Fruit fly (Drosophila melanogaster) whole organism, adult: Measurements from ENCODE around the gene CG15152.
A peak's percentile ranks its signal among the peaks of the same experiment; 100 is the strongest.

ENCODE experiments used
- CG11617 ChIP-seq: fragments of 200-800 bp; sonication (Bioruptor generic); optimal IDR thresholded peaks from 2 replicates; lab custom pipeline; 2017; ENCODE audit warnings: mild to moderate bottlenecking, missing biosample characterization, missing genetic modification reagents, missing genetic modification characterization
- CG12768 ChIP-seq: fragments of 200-800 bp; sonication (Bioruptor generic); optimal IDR thresholded peaks from 2 replicates; lab custom pipeline; 2017; ENCODE audit warnings: missing biosample characterization, missing genetic modification characterization, mild to moderate bottlenecking, moderate library complexity, missing genetic modification reagents
- CG14711 ChIP-seq: fragments of 200-800 bp; sonication (Bioruptor generic); optimal IDR thresholded peaks from 2 replicates; lab custom pipeline; 2018; ENCODE audit warnings: missing biosample characterization, mild to moderate bottlenecking, missing genetic modification characterization, moderate library complexity
- CG1620 ChIP-seq: fragments of 200-800 bp; sonication (Bioruptor generic); optimal IDR thresholded peaks from 2 replicates; lab custom pipeline; 2016; ENCODE audit warnings: missing biosample characterization, missing genetic modification characterization
- CG33017 ChIP-seq: fragments of 200-800 bp; sonication (Bioruptor generic); optimal IDR thresholded peaks from 2 replicates; lab custom pipeline; 2018; ENCODE audit warnings: missing biosample characterization, mild to moderate bottlenecking, missing genetic modification characterization, moderate library complexity
- CG5204 ChIP-seq: fragments of 200-800 bp; sonication (Bioruptor generic); optimal IDR thresholded peaks from 2 replicates; lab custom pipeline; 2016; ENCODE audit warnings: missing biosample characterization, missing genetic modification characterization
- CG7045 ChIP-seq: fragments of 200-800 bp; sonication (Bioruptor generic); optimal IDR thresholded peaks from 2 replicates; lab custom pipeline; 2017; ENCODE audit warnings: missing biosample characterization, mild to moderate bottlenecking, missing genetic modification characterization
- CG7101 ChIP-seq: fragments of 200-800 bp; sonication (Bioruptor generic); optimal IDR thresholded peaks from 2 replicates; lab custom pipeline; 2018; ENCODE audit warnings: missing biosample characterization, mild to moderate bottlenecking, missing genetic modification characterization, moderate library complexity
- Clk ChIP-seq: fragments of 200-800 bp; sonication (Bioruptor generic); optimal IDR thresholded peaks from 2 replicates; lab custom pipeline; 2017; ENCODE audit warnings: missing biosample characterization, missing genetic modification characterization
- Crg-1 ChIP-seq: fragments of 200-800 bp; sonication (Bioruptor generic); optimal IDR thresholded peaks from 2 replicates; lab custom pipeline; 2016; ENCODE audit warnings: missing biosample characterization, missing genetic modification characterization
- Hr96 ChIP-seq: fragments of 200-800 bp; sonication (Bioruptor generic); optimal IDR thresholded peaks from 2 replicates; lab custom pipeline; 2016; ENCODE audit warnings: missing biosample characterization, missing genetic modification characterization
- Mnt ChIP-seq: fragments of 200-800 bp; sonication (Bioruptor generic); optimal IDR thresholded peaks from 2 replicates; lab custom pipeline; 2016; ENCODE audit warnings: missing biosample characterization, mild to moderate bottlenecking, missing genetic modification characterization
- bab1 ChIP-seq: fragments of 200-800 bp; sonication (Bioruptor generic); optimal IDR thresholded peaks from 3 replicates; lab custom pipeline; 2019; ENCODE audit warnings: missing biosample characterization, mild to moderate bottlenecking, missing genetic modification characterization, moderate library complexity
- cic ChIP-seq: fragments of 200-800 bp; sonication (Bioruptor generic); optimal IDR thresholded peaks from 2 replicates; lab custom pipeline; 2017; ENCODE audit warnings: missing biosample characterization, mild to moderate bottlenecking, missing genetic modification characterization, moderate library complexity
- cnc ChIP-seq, 2 experiments: fragments of >200 bp; optimal IDR thresholded peaks; 2 replicates each; lab custom pipeline; 2017
- kay ChIP-seq: fragments of 200-800 bp; sonication (Bioruptor generic); peaks from one replicate; lab custom pipeline; 2016; ENCODE audit warnings: missing biosample characterization, missing genetic modification characterization, borderline replicate concordance
- ovo ChIP-seq: fragments of 200-800 bp; sonication (Bioruptor generic); optimal IDR thresholded peaks from 2 replicates; lab custom pipeline; 2016; ENCODE audit warnings: missing biosample characterization, missing genetic modification characterization
- pad ChIP-seq: fragments of 200-800 bp; sonication (Bioruptor generic); optimal IDR thresholded peaks from 3 replicates; lab custom pipeline; 2017; ENCODE audit warnings: missing biosample characterization, missing genetic modification characterization, mild to moderate bottlenecking, moderate library complexity, missing genetic modification reagents
- tj ChIP-seq: fragments of 200-800 bp; sonication (Bioruptor generic); optimal IDR thresholded peaks from 3 replicates; lab custom pipeline; 2017; ENCODE audit warnings: missing biosample characterization, mild to moderate bottlenecking, missing genetic modification characterization, moderate library complexity
- toe ChIP-seq: fragments of 200-800 bp; sonication (Bioruptor generic); optimal IDR thresholded peaks from 2 replicates; lab custom pipeline; 2016; ENCODE audit warnings: missing biosample characterization, missing genetic modification characterization

CG15152 gene

dm6 chr2L:18112435-18112834 is 1.9 kb upstream of the CG15152 start:
- TF ChIP-seq tj (GFP tag; lab: Kevin White, UChicago) (peak; percentile 94), CG12768 (GFP tag; lab: Kevin White, UChicago) (no peak)

- TF ChIP-seq CG7101 (tag; lab: Kevin White, UChicago): peak; percentile 31
- TF ChIP-seq Hr96 (GFP tag; lab: Kevin White, UChicago): no peak
Observed at dm6 chr2L:18113079-18113478, 1.3 kb upstream of the CG15152 start, which contains the start of gene CG44476. Gene CG44476 (minus strand): TSS chr2L:18113179.

DNA sequence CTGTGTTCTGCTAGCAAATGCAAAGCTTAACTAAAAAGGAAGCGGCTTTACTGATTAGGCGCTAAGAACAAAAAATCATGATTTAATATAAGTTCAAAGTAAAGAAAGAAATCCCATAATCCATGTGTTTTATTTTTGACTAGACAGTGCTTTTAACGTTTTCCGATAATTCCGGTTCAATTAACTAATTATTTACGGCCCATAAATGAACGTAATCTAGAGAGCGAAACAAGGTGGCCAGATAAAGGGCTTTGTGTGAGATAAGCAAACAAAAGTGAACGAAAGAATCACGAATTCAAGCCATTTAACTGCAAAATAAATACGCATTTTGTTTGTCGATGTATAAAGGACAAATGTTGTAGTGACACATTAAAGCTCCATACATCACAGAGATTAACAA is 757 bp downstream of the CG15152 start:
- TF ChIP-seq kay (GFP tag; lab: Kevin White, UChicago) (peak; percentile 45), cic (peak; percentile 23), CG1620 (GFP tag; lab: Kevin White, UChicago) (no peak)

dm6 chr2L:18119643-18120042 is 5.3 kb downstream of the CG15152 start, which contains the start of gene CG5758:
Gene CG5758 (plus strand): TSS chr2L:18119995.
- no peak for TF ChIP-seq CG12768 (GFP tag; lab: Kevin White, UChicago)
- no peak for TF ChIP-seq pad (GFP tag; lab: Kevin White, UChicago)
- peak; percentile 29 for TF ChIP-seq CG33017
- TF ChIP-seq bab1 (GFP tag; lab: Kevin White, UChicago): peak; percentile 61
- TF ChIP-seq cnc (optimal IDR thresholded peaks at IDR 0.05; lab: Kevin White, UChicago): no peak
- TF ChIP-seq Hr96 (GFP tag; lab: Kevin White, UChicago): no peak
- peak; percentile 40 for TF ChIP-seq CG7101 (tag; lab: Kevin White, UChicago)
- no peak for TF ChIP-seq Mnt
- peak; percentile 6 for TF ChIP-seq tj (GFP tag; lab: Kevin White, UChicago)
- TF ChIP-seq CG1620 (GFP tag; lab: Kevin White, UChicago): peak; percentile 24
- no peak for TF ChIP-seq Crg-1 (GFP tag; lab: Kevin White, UChicago)
- TF ChIP-seq CG5204 (GFP tag; lab: Kevin White, UChicago): peak; percentile 23
- TF ChIP-seq CG11617 (GFP tag; lab: Kevin White, UChicago): peak; percentile 33
- TF ChIP-seq Clk (GFP tag; lab: Kevin White, UChicago): no peak
- TF ChIP-seq ovo (GFP tag; lab: Kevin White, UChicago): no peak
- no peak for TF ChIP-seq kay (GFP tag; lab: Kevin White, UChicago)
- no peak for TF ChIP-seq CG7045
- TF ChIP-seq cic: no peak
- TF ChIP-seq toe (GFP tag; lab: Kevin White, UChicago): no peak
- TF ChIP-seq CG14711 (tag; lab: Kevin White, UChicago): peak; percentile 95

- TF ChIP-seq cnc (optimal IDR thresholded peaks at IDR 0.05; lab: Kevin White, UChicago) (no peak), CG14711 (tag; lab: Kevin White, UChicago) (peak; percentile 37), Mnt (no peak), tj (GFP tag; lab: Kevin White, UChicago) (peak; percentile 91), CG1620 (GFP tag; lab: Kevin White, UChicago) (no peak), bab1 (GFP tag; lab: Kevin White, UChicago) (peak; percentile 24), pad (GFP tag; lab: Kevin White, UChicago) (peak; percentile 58), Hr96 (GFP tag; lab: Kevin White, UChicago) (peak; percentile 67), CG11617 (GFP tag; lab: Kevin White, UChicago) (peak; percentile 54), CG12768 (GFP tag; lab: Kevin White, UChicago) (peak; percentile 46), CG33017 (no peak), CG5204 (GFP tag; lab: Kevin White, UChicago) (peak; percentile 39), CG7045 (peak; percentile 55), cic (no peak), toe (GFP tag; lab: Kevin White, UChicago) (peak; percentile 36), kay (GFP tag; lab: Kevin White, UChicago) (no peak), CG7101 (tag; lab: Kevin White, UChicago) (peak; percentile 42), Crg-1 (GFP tag; lab: Kevin White, UChicago) (no peak), Clk (GFP tag; lab: Kevin White, UChicago) (no peak), ovo (GFP tag; lab: Kevin White, UChicago) (no peak)
Observed at dm6 chr2L:18121367-18122230, 7.3 kb downstream of the CG15152 start.

- TF ChIP-seq CG5204 (GFP tag; lab: Kevin White, UChicago) (no peak), Hr96 (GFP tag; lab: Kevin White, UChicago) (no peak), CG1620 (GFP tag; lab: Kevin White, UChicago) (no peak), Clk (GFP tag; lab: Kevin White, UChicago) (no peak), pad (GFP tag; lab: Kevin White, UChicago) (no peak), CG7045 (no peak), CG11617 (GFP tag; lab: Kevin White, UChicago) (no peak), cic (no peak), kay (GFP tag; lab: Kevin White, UChicago) (no peak), tj (GFP tag; lab: Kevin White, UChicago) (no peak), CG12768 (GFP tag; lab: Kevin White, UChicago) (no peak), CG7101 (tag; lab: Kevin White, UChicago) (no peak), Crg-1 (GFP tag; lab: Kevin White, UChicago) (no peak)
Observed at dm6 chr2L:18122231-18122551, 7.8 kb downstream of the CG15152 start.
